Fruit fly (Drosophila melanogaster): ENCODE results near the gene Ance.

dm6 chr2L:13905072-13905847, at the start of gene Ance:
- TF ChIP-seq chinmo (GFP tag; IDR thresholded peaks at IDR 0.05; ENCODE audit: partially characterized antibody) (0 out of 4 replicates have a peak, but pooled peaks have one; percentile 19), CG17568 (GFP tag; optimal IDR thresholded peaks at IDR 0.05) (no peak), CG30020 (tag; optimal IDR thresholded peaks at IDR 0.05) (no peak), usp (GFP tag; optimal IDR thresholded peaks at IDR 0.05) (no peak), fd96Cb (tag; optimal IDR thresholded peaks at IDR 0.05) (no peak), Atf3 (GFP tag; optimal IDR thresholded peaks at IDR 0.05) (no peak), CrebB (tag; optimal IDR thresholded peaks at IDR 0.05) (peak; percentile 0), al (GFP tag; IDR thresholded peaks at IDR 0.05) (peak; percentile 57; the same call in 1 of the 2 replicates), Blimp-1 (GFP tag; optimal IDR thresholded peaks at IDR 0.05) (peak; percentile 28), CG12155 (GFP tag; optimal IDR thresholded peaks at IDR 0.05) (peak; percentile 27), bab2 (GFP tag; optimal IDR thresholded peaks at IDR 0.05) (no peak), CG11723 (GFP tag; optimal IDR thresholded peaks at IDR 0.05) (no peak)

Data from whole organism, embryonic.